Worm (Caenorhabditis elegans) whole organism, L4 larva: Measurements from ENCODE around the gene Y105C5A.508.
"Not testable (repeated sequence)": the region's sequence is repeated elsewhere in the genome, so short reads cannot be mapped to it uniquely, and the experiment has no call there.

ENCODE experiments used
- F44E2.7 ChIP-seq: fragments of 200-800 bp; sonication (Bioruptor generic); IDR thresholded peaks from 2 replicates; pipeline ENCODE4 v2.1.2; 2022; ENCODE audit warnings: missing genetic modification characterization, missing compliant biosample characterization
- R02D3.7 ChIP-seq: fragments of 150-350 bp; sonication (generic microtip); optimal IDR thresholded peaks from 3 replicates; lab custom pipeline; 2014; ENCODE audit warnings: missing biosample characterization, missing genetic modification characterization
- Y5F2A.4 ChIP-seq: fragments of 200-800 bp; sonication (Bioruptor generic); optimal IDR thresholded peaks from 2 replicates; lab custom pipeline; 2018; ENCODE audit warnings: mild to moderate bottlenecking, missing genetic modification characterization, missing compliant biosample characterization
- ZK337.2 ChIP-seq: fragments of 200-800 bp; sonication (Bioruptor generic); IDR thresholded peaks from 2 replicates; pipeline ENCODE4 v1.3.6; 2022; ENCODE audit warnings: missing genetic modification reagents, missing genetic modification characterization, missing compliant biosample characterization
- aha-1 ChIP-seq: fragments of 150-350 bp; peaks from one replicate; lab custom pipeline; 2014; ENCODE audit warnings: missing biosample characterization, missing genetic modification characterization
- attf-4 ChIP-seq: sonication (generic microtip); optimal IDR thresholded peaks from 3 replicates; lab custom pipeline; 2017; ENCODE audit warnings: missing biosample characterization, missing genetic modification characterization
- ceh-82 ChIP-seq: sonication (generic microtip); optimal IDR thresholded peaks from 2 replicates; lab custom pipeline; 2017; ENCODE audit warnings: missing biosample characterization, missing genetic modification characterization
- daf-16 ChIP-seq, 3 experiments: sonication (generic microtip); optimal IDR thresholded peaks; 2 replicates each; lab custom pipeline; 2016 to 2017; ENCODE audit warnings: missing genetic modification characterization in 3 of 3, missing genetic modification reagents in 3 of 3, mild to moderate bottlenecking in 2 of 3, missing compliant biosample characterization in 2 of 3, missing biosample characterization in 1 of 3, moderate library complexity in 1 of 3
- egl-27 ChIP-seq: sonication (generic microtip); optimal IDR thresholded peaks from 3 replicates; lab custom pipeline; 2017; ENCODE audit warnings: missing biosample characterization, missing genetic modification reagents, missing genetic modification characterization
- hmg-1.1 ChIP-seq: fragments of 200-800 bp; sonication (Bioruptor generic); IDR thresholded peaks from 2 replicates; pipeline ENCODE4 v1.3.6; 2022; ENCODE audit warnings: missing genetic modification reagents, missing genetic modification characterization, missing compliant biosample characterization
- lin-38 ChIP-seq: fragments of 200-800 bp; sonication (Bioruptor generic); IDR thresholded peaks from 2 replicates; pipeline ENCODE4 v1.3.6; 2022; ENCODE audit warnings: missing genetic modification reagents, missing genetic modification characterization, missing compliant biosample characterization
- mdl-1 ChIP-seq, 2 experiments: fragments of 150-350 bp in 1 of 2; sonication (generic microtip) in 1 of 2; optimal IDR thresholded peaks; 2 replicates each; lab custom pipeline; 2014 to 2017; ENCODE audit warnings: missing biosample characterization in 2 of 2, missing genetic modification characterization in 2 of 2
- mdt-29 ChIP-seq: fragments of 200-800 bp; sonication (Bioruptor generic); IDR thresholded peaks from 2 replicates; pipeline ENCODE4 v1.3.6; 2022; ENCODE audit warnings: missing genetic modification reagents, missing genetic modification characterization, missing compliant biosample characterization
- mep-1 ChIP-seq: fragments of 150-350 bp; sonication (generic microtip); optimal IDR thresholded peaks from 3 replicates; lab custom pipeline; 2014; ENCODE audit warnings: missing biosample characterization, missing genetic modification characterization
- nhr-237 ChIP-seq: sonication (generic microtip); optimal IDR thresholded peaks from 2 replicates; lab custom pipeline; 2017; ENCODE audit warnings: missing biosample characterization, missing genetic modification characterization
- nhr-28 ChIP-seq: fragments of 150-350 bp; optimal IDR thresholded peaks from 2 replicates; lab custom pipeline; 2014; ENCODE audit warnings: missing biosample characterization, missing genetic modification characterization
- nhr-42 ChIP-seq: fragments of 200-800 bp; sonication (Bioruptor generic); IDR thresholded peaks from 2 replicates; pipeline ENCODE4 v1.3.6; 2022; ENCODE audit warnings: missing genetic modification characterization, missing compliant biosample characterization
- pha-4 ChIP-seq, 2 experiments: fragments of 150-350 bp in 1 of 2; fragments of 200-800 bp in 1 of 2; sonication (Bioruptor generic) in 1 of 2; IDR thresholded peaks in 1 of 2; optimal IDR thresholded peaks in 1 of 2; 2 replicates each; pipeline versions ENCODE4 v1.3.6 to Lab custom; 2014 to 2022; ENCODE audit warnings: missing genetic modification characterization in 2 of 2, missing genetic modification reagents in 2 of 2, missing biosample characterization in 1 of 2, missing compliant biosample characterization in 1 of 2
- pqm-1 ChIP-seq: sonication (generic microtip); optimal IDR thresholded peaks from 2 replicates; lab custom pipeline; 2017; ENCODE audit warnings: missing biosample characterization, missing genetic modification characterization
- sdz-12 ChIP-seq: fragments of 200-800 bp; sonication (Bioruptor generic); optimal IDR thresholded peaks from 2 replicates; lab custom pipeline; 2018; ENCODE audit warnings: mild to moderate bottlenecking, missing genetic modification characterization, missing compliant biosample characterization
- snpc-1.2 ChIP-seq: fragments of 200-800 bp; sonication (Bioruptor generic); IDR thresholded peaks from 2 replicates; pipeline ENCODE4 v1.3.6; 2022; ENCODE audit warnings: missing genetic modification reagents, missing genetic modification characterization, missing compliant biosample characterization
- snpc-4 ChIP-seq: fragments of 150-350 bp; optimal IDR thresholded peaks from 2 replicates; lab custom pipeline; 2014; ENCODE audit warnings: missing biosample characterization, missing genetic modification characterization
- tag-97 ChIP-seq: fragments of 200-800 bp; sonication (Bioruptor generic); IDR thresholded peaks from 2 replicates; pipeline ENCODE4 v1.3.6; 2022; ENCODE audit warnings: missing genetic modification characterization, missing compliant biosample characterization
- unc-62 ChIP-seq, 3 experiments: fragments of 150-350 bp in 1 of 3; sonication (generic microtip); optimal IDR thresholded peaks in 2 of 3; peaks in 1 of 3; 1 replicate in 1 of 3; 2 replicates in 2 of 3; lab custom pipeline; 2014 to 2017; ENCODE audit warnings: missing biosample characterization in 3 of 3, missing genetic modification characterization in 3 of 3, missing genetic modification reagents in 3 of 3, missing genotype in 1 of 3

Y105C5A.508 gene

ce11 chrIV:15578786-15579185 lies 4.9 kb upstream of the Y105C5A.508 start, which contains the start of gene pqn-76:
pqn-76 (plus strand) TSS chrIV:15579086.
- TF ChIP-seq Y5F2A.4; mdt-29; ZK337.2 (GFP tag; lab: Robert Waterston, UW): not testable (repeated sequence)

- no peak for TF ChIP-seq egl-27 (tag; lab: Kevin White, UChicago)
- no peak for TF ChIP-seq mdt-29
- peak; percentile 93 for TF ChIP-seq aha-1
Observed at ce11 chrIV:15588879-15589278, 5.2 kb downstream of the Y105C5A.508 start.

ce11 chrIV:15590397-15590796 lies 6.7 kb downstream of the Y105C5A.508 start, which contains the start of gene abu-5:
abu-5 (plus strand) TSS chrIV:15590697.
- not testable (repeated sequence) for TF ChIP-seq daf-16 (GFP tag; optimal IDR thresholded peaks at IDR 0.05; lab: Kevin White, UChicago)
- TF ChIP-seq daf-16 (tag; optimal IDR thresholded peaks at IDR 0.05; lab: Kevin White, UChicago), result peak; percentile 17

- TF ChIP-seq unc-62 (GFP tag; optimal IDR thresholded peaks at IDR 0.05 in 1 of 2; lab: Kevin White, UChicago) (peak in 1 of 2 experiments; percentile 83), unc-62 (tag; optimal IDR thresholded peaks at IDR 0.05; lab: Kevin White, UChicago) (no peak), attf-4 (tag; lab: Kevin White, UChicago) (no peak), aha-1 (peak; percentile 62)
Observed at ce11 chrIV:15591975-15592374, 8.3 kb downstream of the Y105C5A.508 start.

- TF ChIP-seq nhr-237 (tag; lab: Kevin White, UChicago) (no peak), pqm-1 (tag; lab: Kevin White, UChicago) (peak; percentile 51), snpc-4 (no peak), sdz-12 (GFP tag; lab: Kevin White, UChicago) (no peak), daf-16 (GFP tag; optimal IDR thresholded peaks at IDR 0.05; lab: Kevin White, UChicago) (no peak), daf-16 (tag; optimal IDR thresholded peaks at IDR 0.05; lab: Kevin White, UChicago) (peak; percentile 50), nhr-28 (tag; lab: Kevin White, UChicago) (peak; percentile 55), tag-97 (GFP tag; lab: Robert Waterston, UW) (no peak)
Observed at ce11 chrIV:15593078-15593477, 9.4 kb downstream of the Y105C5A.508 start.

- not testable (repeated sequence) for TF ChIP-seq ceh-82 (tag; lab: Kevin White, UChicago); mdl-1 (tag; optimal IDR thresholded peaks at IDR 0.05; lab: Kevin White, UChicago); hmg-1.1 (GFP tag; lab: Robert Waterston, UW)
- TF ChIP-seq, all 104 proteins: peak for 0; not testable (repeated sequence) for 104
Observed at ce11 chrIV:15594935-15595620, 11.4 kb downstream of the Y105C5A.508 start, which contains the start of the genes pqn-78 and pqn-79. pqn-78 (minus strand) TSS chrIV:15595035. pqn-79 (plus strand) TSS chrIV:15595570.

ce11 chrIV:15604194-15604593 lies 20.5 kb downstream of the Y105C5A.508 start:
- no peak for TF ChIP-seq F44E2.7
- TF ChIP-seq lin-38 (GFP tag; lab: Robert Waterston, UW), result peak; percentile 43
- TF ChIP-seq pha-4 (GFP tag; IDR thresholded peaks at IDR 0.05; lab: Robert Waterston, UW), result peak; percentile 44; the same call in 1 of the 2 replicates
- TF ChIP-seq pha-4 (tag; optimal IDR thresholded peaks at IDR 0.05; lab: Kevin White, UChicago), result no peak
- TF ChIP-seq snpc-4, result peak; percentile 74
- TF ChIP-seq nhr-42, result no peak
- peak in 1 of 2 experiments; percentile 22 for TF ChIP-seq daf-16 (GFP tag; optimal IDR thresholded peaks at IDR 0.05; lab: Kevin White, UChicago)
- TF ChIP-seq daf-16 (tag; optimal IDR thresholded peaks at IDR 0.05; lab: Kevin White, UChicago), result no peak
- TF ChIP-seq sdz-12 (GFP tag; lab: Kevin White, UChicago), result no peak
- peak; percentile 98 for TF ChIP-seq snpc-1.2 (GFP tag; lab: Robert Waterston, UW)

ce11 chrIV:15606396-15606795 lies 22.7 kb downstream of the Y105C5A.508 start:
- TF ChIP-seq mep-1 (tag; lab: Kevin White, UChicago) (no peak), snpc-1.2 (GFP tag; lab: Robert Waterston, UW) (peak; percentile 70; the same call in 1 of the 2 replicates), attf-4 (tag; lab: Kevin White, UChicago) (no peak), R02D3.7 (no peak)
